Fruit fly (Drosophila melanogaster): ENCODE data around the gene CG5276.

CG5276 gene

dm6 chr3R:11392805-11393204, 38.7 kb upstream of the CG5276 start (continued):
- TF ChIP-seq Hr78 (GFP tag; optimal IDR thresholded peaks at IDR 0.05) = no peak
- no peak for TF ChIP-seq B-H2 (GFP tag; optimal IDR thresholded peaks at IDR 0.05)
- peak; percentile 44 for TF ChIP-seq crc (GFP tag; optimal IDR thresholded peaks at IDR 0.05)
- peak; percentile 34; the same call in 1 of the 2 replicates for TF ChIP-seq CG4360 (GFP tag; IDR thresholded peaks at IDR 0.05)
- TF ChIP-seq nmo (GFP tag; optimal IDR thresholded peaks at IDR 0.05) = peak; percentile 63
- TF ChIP-seq CG5245 (GFP tag; optimal IDR thresholded peaks at IDR 0.05) = peak; percentile 47
- TF ChIP-seq CG16863 (GFP tag; optimal IDR thresholded peaks at IDR 0.05) = peak; percentile 17
- TF ChIP-seq HLH4C (GFP tag; IDR thresholded peaks at IDR 0.05; ENCODE audit: partially characterized antibody) = no peak
- TF ChIP-seq CG31388 (GFP tag; optimal IDR thresholded peaks at IDR 0.05) = no peak
- TF ChIP-seq Trl (optimal IDR thresholded peaks at IDR 0.05) = peak in 1 of 2 experiments; percentile 8
- peak; percentile 69 for TF ChIP-seq Trl (GFP tag; optimal IDR thresholded peaks at IDR 0.05)
- peak; percentile 50 for TF ChIP-seq CG10267 (tag; optimal IDR thresholded peaks at IDR 0.05)
- peak; percentile 65 for TF ChIP-seq CG8089 (GFP tag; optimal IDR thresholded peaks at IDR 0.05)
- TF ChIP-seq CG8281 (tag; optimal IDR thresholded peaks at IDR 0.05) = peak; percentile 39
- TF ChIP-seq grau (tag; optimal IDR thresholded peaks at IDR 0.05) = no peak
- no peak for TF ChIP-seq CG7556 (GFP tag; optimal IDR thresholded peaks at IDR 0.05)
- no peak for TF ChIP-seq row (GFP tag; IDR thresholded peaks at IDR 0.05)
- TF ChIP-seq Hand (GFP tag; optimal IDR thresholded peaks at IDR 0.05) = no peak
- TF ChIP-seq CG15011 (GFP tag; optimal IDR thresholded peaks at IDR 0.05) = peak; percentile 42
- no peak for TF ChIP-seq Adf1 (GFP tag; IDR thresholded peaks at IDR 0.05)
- no peak for TF ChIP-seq scrt (GFP tag; optimal IDR thresholded peaks at IDR 0.05)
- no peak for TF ChIP-seq CG16779 (GFP tag; IDR thresholded peaks at IDR 0.05)
- TF ChIP-seq CG12744 (GFP tag; optimal IDR thresholded peaks at IDR 0.05) = peak; percentile 73
- peak; percentile 48 for TF ChIP-seq gem (tag; optimal IDR thresholded peaks at IDR 0.05)
- TF ChIP-seq Dip2 (GFP tag; IDR thresholded peaks at IDR 0.05) = no peak
- peak; percentile 56 for TF ChIP-seq CG6854 (GFP tag; optimal IDR thresholded peaks at IDR 0.05)
- no peak for TF ChIP-seq hbn (GFP tag; IDR thresholded peaks at IDR 0.05; ENCODE audit: partially characterized antibody)
- no peak for TF ChIP-seq nom (GFP tag; optimal IDR thresholded peaks at IDR 0.05)
- no peak for TF ChIP-seq CG18262 (tag; optimal IDR thresholded peaks at IDR 0.05)
- TF ChIP-seq chinmo (GFP tag; IDR thresholded peaks at IDR 0.05; ENCODE audit: partially characterized antibody) = no peak
- no peak for TF ChIP-seq CG13123 (GFP tag; optimal IDR thresholded peaks at IDR 0.05)
- peak; percentile 69 for TF ChIP-seq ewg (GFP tag; optimal IDR thresholded peaks at IDR 0.05)
- peak; percentile 40 for TF ChIP-seq CrebB (tag; optimal IDR thresholded peaks at IDR 0.05)
- TF ChIP-seq Ptx1 (GFP tag; IDR thresholded peaks at IDR 0.05) = peak; percentile 59; the same call in 1 of the 2 replicates
- TF ChIP-seq Taf1 (GFP tag; IDR thresholded peaks at IDR 0.05) = no peak
- peak; percentile 63 for TF ChIP-seq Hsf (GFP tag; optimal IDR thresholded peaks at IDR 0.05)
- TF ChIP-seq MESR4 (GFP tag; optimal IDR thresholded peaks at IDR 0.05) = no peak
- peak; percentile 40; the same call in 2 of the 3 replicates for TF ChIP-seq dysf (GFP tag; IDR thresholded peaks at IDR 0.05)
- TF ChIP-seq trh (GFP tag; optimal IDR thresholded peaks at IDR 0.05) = peak; percentile 60
- no peak; the same call in 1 of the 2 replicates for TF ChIP-seq CG17612 (GFP tag; IDR thresholded peaks at IDR 0.05)
- no peak for TF ChIP-seq CG15269 (tag; optimal IDR thresholded peaks at IDR 0.05)
- TF ChIP-seq CG17829 (tag; optimal IDR thresholded peaks at IDR 0.05) = no peak
- TF ChIP-seq sisA (GFP tag; IDR thresholded peaks at IDR 0.05) = no peak
- TF ChIP-seq lov (optimal IDR thresholded peaks at IDR 0.05) = no peak
- TF ChIP-seq lov (GFP tag; IDR thresholded peaks at IDR 0.05) = peak; percentile 93
- TF ChIP-seq CG9437 (GFP tag; optimal IDR thresholded peaks at IDR 0.05) = peak; percentile 57
- peak; percentile 79 for TF ChIP-seq otp (GFP tag; IDR thresholded peaks at IDR 0.05)
- peak; percentile 43; the same call in 1 of the 2 replicates for TF ChIP-seq peb (GFP tag; IDR thresholded peaks at IDR 0.05)
- TF ChIP-seq mam (GFP tag; optimal IDR thresholded peaks at IDR 0.05) = no peak
- TF ChIP-seq Lhr (GFP tag; optimal IDR thresholded peaks at IDR 0.05) = peak; percentile 62
- no peak for TF ChIP-seq pum (GFP tag; optimal IDR thresholded peaks at IDR 0.05)

Data from whole organism, embryonic.